Worm (Caenorhabditis elegans): ENCODE measurements around the gene Y82E9BR.18.
A peak's percentile ranks its signal among the peaks of the same experiment; 100 is the strongest.

The Y82E9BR.18 gene

ce11 chrIII:1424305-1424704, 59.0 kb downstream of the Y82E9BR.18 start (continued):
- peak; percentile 54 for TF ChIP-seq athp-1 (tag; optimal IDR thresholded peaks at IDR 0.05)
- TF ChIP-seq mel-28 (tag; optimal IDR thresholded peaks at IDR 0.05; ENCODE audit: borderline replicate concordance): peak; percentile 36
- peak; percentile 69; the same call in 1 of the 2 replicates for TF ChIP-seq pbrm-1 (GFP tag; IDR thresholded peaks at IDR 0.05)
- no peak for TF ChIP-seq F39B2.1 (GFP tag; IDR thresholded peaks at IDR 0.05)
- no peak for TF ChIP-seq nfya-1 (tag; optimal IDR thresholded peaks at IDR 0.05; ENCODE audit: borderline replicate concordance, insufficient read depth)
- TF ChIP-seq F49E8.2 (tag; optimal IDR thresholded peaks at IDR 0.05; ENCODE audit: insufficient read depth): peak; percentile 22
- TF ChIP-seq mes-4 (tag; optimal IDR thresholded peaks at IDR 0.05): no peak
- TF ChIP-seq F57C9.4 (tag; optimal IDR thresholded peaks at IDR 0.05): peak; percentile 13
- TF ChIP-seq somi-1 (GFP tag; optimal IDR thresholded peaks at IDR 0.05): no peak
- TF ChIP-seq egl-44 (GFP tag; IDR thresholded peaks at IDR 0.05): peak; percentile 80; the same call in 1 of the 2 replicates
- no peak for TF ChIP-seq ets-4 (GFP tag; optimal IDR thresholded peaks at IDR 0.05)
- TF ChIP-seq zfh-2 (GFP tag; conservative IDR thresholded peaks at IDR 0.05): peak; percentile 93
- TF ChIP-seq bed-2 (GFP tag; IDR thresholded peaks at IDR 0.05): no peak
- TF ChIP-seq let-526 (GFP tag; IDR thresholded peaks at IDR 0.05): peak; percentile 35; the same call in 1 of the 2 replicates
- no peak for TF ChIP-seq hlh-26 (GFP tag; conservative IDR thresholded peaks at IDR 0.05)
- peak; percentile 62 for TF ChIP-seq ztf-18 (tag; optimal IDR thresholded peaks at IDR 0.05)
- peak; percentile 84 for TF ChIP-seq nfyb-1 (GFP tag; IDR thresholded peaks at IDR 0.05)
- TF ChIP-seq F57A8.1 (GFP tag; optimal IDR thresholded peaks at IDR 0.05): no peak
- no peak; the same call in 1 of the 2 replicates for TF ChIP-seq aptf-2 (GFP tag; conservative IDR thresholded peaks at IDR 0.05)
- no peak for TF ChIP-seq hlh-12 (tag; optimal IDR thresholded peaks at IDR 0.05)
- 0 out of 2 replicates have a peak, but pooled peaks have one; percentile 39 for TF ChIP-seq cebp-2 (GFP tag; IDR thresholded peaks at IDR 0.05)
- TF ChIP-seq snpc-4 (GFP tag; optimal IDR thresholded peaks at IDR 0.05): no peak
- TF ChIP-seq snpc-4 (tag; optimal IDR thresholded peaks at IDR 0.05): peak in 3 of 4 experiments; percentile 9 to 32 (median 31)
- TF ChIP-seq F52B5.7 (tag; optimal IDR thresholded peaks at IDR 0.05): peak; percentile 32
- TF ChIP-seq ztf-25 (GFP tag; IDR thresholded peaks at IDR 0.05): 0 out of 2 replicates have a peak, but pooled peaks have one; percentile 47
- peak; percentile 71 for TF ChIP-seq chd-7 (tag; optimal IDR thresholded peaks at IDR 0.05)
- no peak for TF ChIP-seq unc-130 (GFP tag; optimal IDR thresholded peaks at IDR 0.05)
- no peak for TF ChIP-seq tbx-9 (tag; optimal IDR thresholded peaks at IDR 0.05; ENCODE audit: borderline replicate concordance)
- no peak for TF ChIP-seq F37B4.10 (GFP tag; IDR thresholded peaks at IDR 0.05)
- no peak for TF ChIP-seq madf-8 (GFP tag; conservative IDR thresholded peaks at IDR 0.05)
- TF ChIP-seq T07F8.4 (tag; optimal IDR thresholded peaks at IDR 0.05): peak; percentile 32
- TF ChIP-seq tlf-1 (GFP tag; optimal IDR thresholded peaks at IDR 0.05): peak; percentile 9
- no peak for TF ChIP-seq B0035.1 (tag; optimal IDR thresholded peaks at IDR 0.05)
- peak; percentile 73 for TF ChIP-seq hrde-1 (tag; optimal IDR thresholded peaks at IDR 0.05; ENCODE audit: borderline replicate concordance)
- TF ChIP-seq snpc-1.3 (tag; optimal IDR thresholded peaks at IDR 0.05; ENCODE audit: insufficient read depth): peak; percentile 46
- peak; percentile 82 for TF ChIP-seq ceh-27 (GFP tag; optimal IDR thresholded peaks at IDR 0.05)
- TF ChIP-seq lin-54 (GFP tag; optimal IDR thresholded peaks at IDR 0.05): peak; percentile 78
- peak; percentile 78 for TF ChIP-seq nhr-90 (tag; optimal IDR thresholded peaks at IDR 0.05)
- peak; percentile 38 for TF ChIP-seq dpl-1 (GFP tag; optimal IDR thresholded peaks at IDR 0.05)
- TF ChIP-seq cebp-1 (GFP tag; IDR thresholded peaks at IDR 0.05): peak; percentile 39; the same call in 1 of the 2 replicates
- TF ChIP-seq cebp-1 (tag; optimal IDR thresholded peaks at IDR 0.05): peak; percentile 74
- no peak for TF ChIP-seq ZK185.1 (tag; optimal IDR thresholded peaks at IDR 0.05; ENCODE audit: poor library complexity, severe bottlenecking)
- no peak for TF ChIP-seq xnd-1 (tag; optimal IDR thresholded peaks at IDR 0.05)
- TF ChIP-seq lin-35 (GFP tag; optimal IDR thresholded peaks at IDR 0.05): peak in 2 of 3 experiments; percentile 0 to 63
- TF ChIP-seq rcor-1 (GFP tag; IDR thresholded peaks at IDR 0.05): peak; percentile 67
- peak; percentile 58 for TF ChIP-seq K12H6.12 (tag; optimal IDR thresholded peaks at IDR 0.05)
- peak; percentile 73; the same call in 1 of the 2 replicates for TF ChIP-seq hmg-20 (GFP tag; IDR thresholded peaks at IDR 0.05)
- TF ChIP-seq B0261.1 (tag; optimal IDR thresholded peaks at IDR 0.05): peak; percentile 96

Data from whole organism, young adult.